Fruit fly (Drosophila melanogaster) whole organism, larva: Measurements from ENCODE around the gene Gbs-70E.

Source experiments
- noc ChIP-seq: fragments of 200-800 bp; sonication (Bioruptor generic); optimal IDR thresholded peaks from 3 replicates; lab custom pipeline; 2019; ENCODE audit warnings: missing biosample characterization, mild to moderate bottlenecking, missing genetic modification characterization, moderate library complexity

Gbs-70E gene

DNA sequence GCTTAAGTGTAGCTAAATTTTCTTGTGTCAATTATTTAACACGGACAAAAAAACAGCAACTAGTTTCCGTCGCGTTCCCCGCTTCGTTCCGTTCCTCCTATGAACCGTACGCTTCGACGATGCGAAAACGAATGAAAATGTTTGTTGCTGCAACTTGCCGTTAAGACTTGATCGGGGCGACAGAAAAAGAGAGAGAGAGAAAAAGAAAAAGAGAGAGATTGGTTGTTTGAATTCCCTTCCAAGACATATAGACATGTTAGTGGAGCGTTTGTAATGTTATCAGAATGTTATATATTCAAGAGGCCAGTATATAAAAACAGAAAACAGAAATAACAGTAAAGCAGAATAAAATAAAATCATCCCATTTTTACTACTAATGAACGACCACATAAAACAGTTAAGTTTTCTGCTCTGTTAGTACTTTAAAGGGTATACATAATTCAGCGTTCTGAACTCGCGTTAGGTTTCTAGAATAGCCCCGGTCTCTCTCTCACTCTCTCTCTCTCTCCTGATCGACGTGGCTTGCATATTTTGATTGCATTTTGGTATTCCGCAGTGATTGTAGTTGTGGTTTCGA lies at the start of gene Gbs-70E:
Gene Gbs-70E (minus strand): TSS at position 137 of the 577 bp plus-strand sequence.
- TF ChIP-seq noc (tag; lab: Kevin White, UChicago): peak; percentile 97

DNA sequence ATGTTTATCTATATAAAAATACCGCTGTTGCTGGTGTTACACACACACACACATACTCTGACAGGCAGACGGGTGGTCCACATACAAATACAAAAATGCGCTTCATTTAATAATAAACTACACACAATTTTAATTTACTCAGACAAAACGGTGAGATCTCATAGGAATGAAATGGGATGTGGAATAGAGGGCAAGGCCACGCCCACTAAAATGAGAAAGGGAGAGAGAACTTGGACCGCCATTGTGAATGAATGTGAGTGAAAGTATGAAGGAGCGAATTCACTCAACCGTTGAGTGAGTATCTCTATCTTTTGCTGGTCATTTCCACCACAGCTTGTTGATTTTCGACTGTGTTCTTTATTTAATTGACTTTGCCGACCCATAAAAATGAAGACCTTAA lies 49.8 kb upstream of the Gbs-70E start:
- TF ChIP-seq noc (tag; lab: Kevin White, UChicago): no peak

DNA sequence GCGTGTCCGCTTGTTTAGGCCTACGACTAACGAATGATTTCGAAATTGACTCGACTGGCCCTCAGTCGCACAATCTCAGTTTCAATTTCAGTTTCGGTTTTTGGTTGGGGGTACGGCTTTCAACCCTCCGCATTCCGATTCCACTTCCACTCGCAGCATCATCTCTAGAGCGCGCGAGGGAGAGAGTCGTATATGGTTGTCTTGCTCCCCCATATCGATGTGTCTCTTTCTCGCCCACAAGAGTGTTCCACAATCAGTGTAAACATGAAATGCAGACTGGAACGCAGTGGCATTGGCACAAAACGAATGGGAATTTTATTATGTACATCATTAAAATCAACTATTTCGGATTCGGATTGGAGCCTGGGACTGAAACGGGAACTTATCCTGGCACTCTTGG lies 48.7 kb upstream of the Gbs-70E start, which contains the start of gene HGTX:
Gene HGTX (minus strand): TSS at position 38 of the 400 bp plus-strand sequence.
- TF ChIP-seq noc (tag; lab: Kevin White, UChicago): no peak

- no peak for TF ChIP-seq noc (tag; lab: Kevin White, UChicago)
Observed at dm6 chr3L:14592166-14592565, 41.4 kb upstream of the Gbs-70E start.

DNA sequence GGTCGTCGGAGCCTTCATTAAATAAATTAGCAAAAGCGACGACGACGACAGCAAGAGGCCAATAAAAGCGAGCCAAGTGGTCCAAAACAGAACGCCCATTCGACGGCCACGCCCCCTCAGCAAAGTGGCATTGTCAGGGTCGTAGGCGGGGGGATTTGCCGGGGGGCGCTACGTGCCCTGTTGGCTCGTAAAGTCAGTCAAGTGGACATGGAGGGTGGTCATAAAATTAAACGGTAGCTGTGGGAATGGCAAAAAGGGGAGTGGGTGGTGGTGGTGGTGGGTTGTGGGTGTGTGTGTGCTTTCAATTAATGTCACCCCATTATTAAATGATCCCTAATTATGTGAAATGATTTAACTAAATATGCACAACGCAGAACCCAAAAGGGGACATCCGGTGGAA lies 40.2 kb upstream of the Gbs-70E start:
- no peak for TF ChIP-seq noc (tag; lab: Kevin White, UChicago)

DNA sequence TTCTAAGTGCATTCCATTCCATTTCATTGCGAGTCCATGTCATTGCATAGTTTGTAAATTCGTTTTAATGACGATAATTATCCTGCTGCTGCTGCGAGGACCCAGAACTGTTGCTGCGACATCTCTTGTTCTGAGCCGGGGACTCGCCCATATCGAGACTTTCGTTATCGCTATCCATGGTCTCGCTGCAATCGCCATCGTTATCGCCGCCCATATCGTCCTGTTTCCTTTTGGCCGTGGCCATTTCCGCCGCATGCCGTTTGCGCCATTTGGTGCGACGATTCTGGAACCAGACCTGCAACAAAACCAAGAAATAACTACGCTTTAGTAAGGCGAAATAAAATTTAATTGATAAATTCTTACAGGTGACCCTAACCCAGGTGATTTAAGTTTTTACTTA lies 33.0 kb upstream of the Gbs-70E start:
- no peak for TF ChIP-seq noc (tag; lab: Kevin White, UChicago)

DNA sequence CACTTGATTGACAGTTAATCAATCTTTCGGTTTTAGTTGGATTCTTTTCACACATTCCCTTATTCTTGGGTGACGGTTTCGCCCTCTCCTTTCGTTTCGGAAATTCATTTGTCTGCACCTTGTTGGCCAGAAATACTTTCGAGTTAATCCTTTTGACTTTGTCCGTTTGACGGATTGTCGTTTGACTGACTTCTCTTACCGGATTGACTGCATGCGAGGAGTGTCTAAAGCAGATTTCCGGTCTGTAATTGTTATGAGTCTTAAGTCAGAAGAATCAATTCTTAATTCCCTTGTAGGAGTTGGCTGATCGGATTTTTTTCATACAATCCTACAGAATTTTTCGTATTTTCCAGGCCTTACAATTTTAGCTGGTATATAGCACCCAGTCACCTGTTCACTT lies 32.0 kb upstream of the Gbs-70E start:
- no peak for TF ChIP-seq noc (tag; lab: Kevin White, UChicago)

DNA sequence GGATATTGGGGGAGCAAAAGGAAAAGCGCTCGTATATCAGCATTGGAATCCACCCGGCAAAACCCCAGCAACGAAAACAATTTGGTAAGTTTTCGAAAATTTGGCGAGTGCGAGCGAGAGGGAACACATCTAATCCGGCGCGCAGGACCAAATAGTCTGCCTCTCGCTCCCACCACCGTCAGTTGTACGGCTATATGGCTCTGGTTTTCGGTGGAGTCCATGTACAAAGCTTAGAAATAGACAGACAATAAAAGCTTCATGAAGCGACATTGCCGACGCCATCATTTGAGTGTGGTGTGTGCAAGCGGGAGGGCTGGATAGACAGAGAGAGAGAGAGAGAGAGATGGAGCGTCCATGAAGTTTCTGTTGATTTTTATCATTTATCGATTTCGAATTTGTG lies 29.5 kb upstream of the Gbs-70E start:
- no peak for TF ChIP-seq noc (tag; lab: Kevin White, UChicago)

- TF ChIP-seq noc (tag; lab: Kevin White, UChicago): no peak
Observed at dm6 chr3L:14578896-14579295, 28.1 kb upstream of the Gbs-70E start.

- no peak for TF ChIP-seq noc (tag; lab: Kevin White, UChicago)
Observed at dm6 chr3L:14575974-14576373, 25.2 kb upstream of the Gbs-70E start.

- no peak for TF ChIP-seq noc (tag; lab: Kevin White, UChicago)
Observed at dm6 chr3L:14574649-14575048, 23.9 kb upstream of the Gbs-70E start.

dm6 chr3L:14569620-14570537 lies 19.1 kb upstream of the Gbs-70E start:
- TF ChIP-seq noc (tag; lab: Kevin White, UChicago): no peak

dm6 chr3L:14567140-14567539 lies 16.4 kb upstream of the Gbs-70E start, which contains the start of gene CG42758:
Gene CG42758 (plus strand): TSS chr3L:14567440.
- no peak for TF ChIP-seq noc (tag; lab: Kevin White, UChicago)

dm6 chr3L:14565134-14565587 lies 14.4 kb upstream of the Gbs-70E start:
- TF ChIP-seq noc (tag; lab: Kevin White, UChicago): no peak

DNA sequence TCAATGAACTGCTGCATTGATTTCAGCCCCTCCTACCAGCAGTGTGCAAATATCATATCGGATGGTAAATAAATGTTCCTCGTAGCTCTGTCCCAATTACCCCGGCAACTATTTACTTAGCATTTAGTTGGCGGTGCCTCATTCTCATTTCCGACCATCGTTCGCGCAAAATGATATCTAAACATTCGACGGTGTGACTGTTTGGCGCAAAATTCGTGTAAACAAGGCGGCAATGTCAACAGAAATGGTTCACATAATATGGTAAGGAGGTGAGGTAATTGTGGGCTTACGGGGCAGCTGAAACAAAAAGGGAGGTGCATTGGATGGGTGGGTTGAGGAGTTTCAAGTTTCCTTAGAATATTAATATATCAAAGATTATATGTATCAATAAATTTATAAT lies 13.6 kb upstream of the Gbs-70E start:
- TF ChIP-seq noc (tag; lab: Kevin White, UChicago): no peak

- TF ChIP-seq noc (tag; lab: Kevin White, UChicago): no peak
Observed at dm6 chr3L:14563461-14563860, 12.7 kb upstream of the Gbs-70E start.

DNA sequence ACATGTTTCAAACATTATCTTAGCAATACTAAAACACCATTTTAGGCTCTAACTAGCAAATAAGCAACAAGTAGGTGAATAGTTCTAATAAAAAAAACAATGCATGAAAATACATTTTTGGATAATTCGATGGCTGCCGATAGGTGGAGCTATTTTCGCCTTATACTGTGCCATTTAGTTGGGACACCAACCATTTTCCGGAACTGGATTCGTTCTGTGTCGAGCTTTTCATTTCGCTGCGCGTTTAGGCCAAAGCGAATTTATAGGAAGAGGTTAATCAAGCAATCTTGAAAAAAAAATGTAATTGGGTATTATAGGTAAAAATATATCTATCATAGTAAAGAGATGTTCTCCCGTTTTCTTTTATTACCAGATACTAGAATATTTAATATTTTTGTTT lies 11.9 kb upstream of the Gbs-70E start:
- TF ChIP-seq noc (tag; lab: Kevin White, UChicago): no peak
